Worm (Caenorhabditis elegans): ENCODE results near the gene F43G6.17.

F43G6.17 gene

DNA sequence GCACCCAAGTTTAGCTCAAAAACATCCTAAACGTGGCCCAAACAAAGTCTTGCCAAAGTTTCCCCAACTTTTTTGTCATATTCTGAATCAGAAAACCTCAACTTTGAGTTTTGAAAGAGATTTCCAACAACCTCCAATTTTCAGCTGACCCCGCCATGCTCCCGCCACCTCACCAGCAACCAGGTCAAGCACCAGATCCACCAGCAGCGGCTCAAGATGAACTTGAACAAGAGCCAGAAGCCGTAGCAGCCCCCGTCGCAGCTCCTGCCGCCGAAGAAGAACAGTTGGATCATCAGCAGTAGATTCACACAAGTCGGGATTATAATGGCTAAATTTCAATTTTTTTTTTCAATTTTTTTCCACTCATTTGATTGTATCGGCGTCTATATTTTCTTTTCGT, 8.7 kb downstream of the F43G6.17 start:
- TF ChIP-seq klf-2 (GFP tag; conservative IDR thresholded peaks at IDR 0.05) (no peak), ztf-23 (GFP tag; IDR thresholded peaks at IDR 0.05) (no peak), flt-1 (GFP tag; IDR thresholded peaks at IDR 0.05) (no peak), tab-1 (GFP tag; IDR thresholded peaks at IDR 0.05) (no peak), T22C8.4 (GFP tag; IDR thresholded peaks at IDR 0.05) (no peak), ref-1 (GFP tag; conservative IDR thresholded peaks at IDR 0.05) (no peak)

DNA sequence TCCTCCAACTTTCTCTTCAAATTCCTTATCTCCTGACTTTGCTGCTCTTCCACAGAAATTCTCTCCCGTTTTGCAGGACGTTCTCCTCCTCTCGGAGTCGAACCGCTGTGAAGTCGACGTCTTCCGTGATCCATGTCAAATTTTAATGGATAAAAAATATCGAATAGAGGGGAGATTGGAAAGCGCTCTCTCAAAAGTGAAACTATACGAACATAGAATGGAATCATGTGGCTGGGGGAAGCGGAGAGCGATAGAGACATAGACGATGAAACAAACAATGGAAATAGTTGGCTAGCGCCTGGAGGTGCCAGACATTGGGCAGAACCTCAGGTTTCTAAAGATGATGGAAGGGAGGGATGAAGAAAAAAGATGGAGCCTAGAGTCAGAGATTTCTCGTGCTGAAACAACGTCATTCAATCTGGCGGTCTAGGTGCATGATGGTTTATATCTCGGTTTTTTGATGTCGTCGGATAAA, 11.4 kb downstream of the F43G6.17 start, which contains the start of gene F43G6.8:
Gene F43G6.8, minus strand, starts transcription at position 198 of the 475 bp plus-strand sequence.
- TF ChIP-seq ztf-29 (GFP tag; IDR thresholded peaks at IDR 0.05) (no peak), flt-1 (GFP tag; IDR thresholded peaks at IDR 0.05) (no peak), klf-2 (GFP tag; conservative IDR thresholded peaks at IDR 0.05) (no peak), med-1 (GFP tag; optimal IDR thresholded peaks at IDR 0.05; ENCODE audit: insufficient read depth) (no peak), tab-1 (GFP tag; IDR thresholded peaks at IDR 0.05) (no peak), ztf-23 (GFP tag; IDR thresholded peaks at IDR 0.05) (no peak), cog-1 (tag; optimal IDR thresholded peaks at IDR 0.05) (no peak), ref-1 (GFP tag; conservative IDR thresholded peaks at IDR 0.05) (no peak), T22C8.4 (GFP tag; IDR thresholded peaks at IDR 0.05) (no peak)

DNA sequence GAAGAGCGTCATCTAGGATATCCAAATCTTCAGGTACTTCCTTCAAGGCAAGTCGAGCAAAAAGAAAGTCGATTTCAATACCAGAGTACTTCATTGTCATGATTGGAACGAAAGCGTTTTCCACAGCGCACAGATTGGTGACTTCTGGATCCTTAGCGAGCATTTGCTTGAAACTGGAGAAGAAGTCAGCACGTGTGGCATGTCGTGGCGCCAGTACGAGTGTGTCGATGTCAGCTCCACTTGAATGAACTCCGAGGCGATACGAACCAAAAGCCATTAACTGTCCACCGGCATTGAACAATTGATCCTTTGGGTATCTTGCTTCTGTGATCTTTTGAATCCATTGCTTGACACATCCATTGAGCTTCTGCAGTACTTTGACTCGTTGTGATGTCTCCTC, 13.5 kb downstream of the F43G6.17 start:
- no peak for TF ChIP-seq T22C8.4 (GFP tag; IDR thresholded peaks at IDR 0.05)

DNA sequence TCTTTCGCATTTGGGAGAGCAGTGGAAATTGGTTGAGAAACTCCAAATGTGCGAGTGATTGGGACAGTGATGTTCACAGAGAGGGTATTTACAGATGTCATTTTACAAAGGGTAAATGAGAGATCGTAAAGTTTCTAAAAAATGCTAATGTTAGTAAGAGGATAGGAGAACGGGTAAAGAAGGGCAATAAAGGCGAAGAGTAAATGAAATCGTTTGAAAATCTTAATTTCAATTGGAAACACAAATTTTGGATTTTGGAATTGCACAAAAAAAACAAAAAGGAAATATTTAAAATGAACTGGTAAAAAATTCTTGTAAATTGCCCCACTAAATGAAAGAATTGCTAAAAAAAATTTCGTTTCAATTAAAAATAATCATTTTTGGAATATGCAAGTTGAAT, 13.9 kb downstream of the F43G6.17 start, which contains the start of gene pap-3:
Gene pap-3, minus strand, starts transcription at position 101 of the 400 bp plus-strand sequence.
- TF ChIP-seq tab-1 (GFP tag; IDR thresholded peaks at IDR 0.05) (no peak), ztf-23 (GFP tag; IDR thresholded peaks at IDR 0.05) (no peak)

DNA sequence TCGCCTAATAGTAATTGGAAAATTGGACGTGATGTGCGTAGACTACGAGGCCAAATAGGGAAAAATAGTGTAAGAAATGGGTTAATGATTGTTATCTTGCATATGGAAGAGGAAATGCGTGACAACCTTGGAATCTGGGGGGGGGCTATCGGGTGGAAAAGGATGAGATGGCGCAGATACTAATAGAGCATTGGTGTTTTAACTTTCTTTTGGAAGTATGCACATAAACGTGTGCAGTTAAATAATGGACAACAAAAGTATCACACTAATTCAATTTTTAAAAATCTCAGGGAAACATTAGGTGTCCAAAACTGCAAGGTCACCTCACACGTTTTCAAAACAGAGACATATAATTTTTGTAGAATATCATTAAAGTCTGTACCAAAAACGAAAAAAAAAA, 17.3 kb downstream of the F43G6.17 start, which contains the start of gene Y6D1A.2:
Gene Y6D1A.2, minus strand, starts transcription at position 101 of the 400 bp plus-strand sequence.
- TF ChIP-seq flt-1 (GFP tag; IDR thresholded peaks at IDR 0.05) (no peak), tab-1 (GFP tag; IDR thresholded peaks at IDR 0.05) (no peak), ref-1 (GFP tag; conservative IDR thresholded peaks at IDR 0.05) (no peak), med-1 (GFP tag; optimal IDR thresholded peaks at IDR 0.05; ENCODE audit: insufficient read depth) (no peak), ztf-23 (GFP tag; IDR thresholded peaks at IDR 0.05) (no peak), T22C8.4 (GFP tag; IDR thresholded peaks at IDR 0.05) (no peak), klf-2 (GFP tag; conservative IDR thresholded peaks at IDR 0.05) (no peak), ztf-29 (GFP tag; IDR thresholded peaks at IDR 0.05) (no peak), cog-1 (tag; optimal IDR thresholded peaks at IDR 0.05) (no peak)

DNA sequence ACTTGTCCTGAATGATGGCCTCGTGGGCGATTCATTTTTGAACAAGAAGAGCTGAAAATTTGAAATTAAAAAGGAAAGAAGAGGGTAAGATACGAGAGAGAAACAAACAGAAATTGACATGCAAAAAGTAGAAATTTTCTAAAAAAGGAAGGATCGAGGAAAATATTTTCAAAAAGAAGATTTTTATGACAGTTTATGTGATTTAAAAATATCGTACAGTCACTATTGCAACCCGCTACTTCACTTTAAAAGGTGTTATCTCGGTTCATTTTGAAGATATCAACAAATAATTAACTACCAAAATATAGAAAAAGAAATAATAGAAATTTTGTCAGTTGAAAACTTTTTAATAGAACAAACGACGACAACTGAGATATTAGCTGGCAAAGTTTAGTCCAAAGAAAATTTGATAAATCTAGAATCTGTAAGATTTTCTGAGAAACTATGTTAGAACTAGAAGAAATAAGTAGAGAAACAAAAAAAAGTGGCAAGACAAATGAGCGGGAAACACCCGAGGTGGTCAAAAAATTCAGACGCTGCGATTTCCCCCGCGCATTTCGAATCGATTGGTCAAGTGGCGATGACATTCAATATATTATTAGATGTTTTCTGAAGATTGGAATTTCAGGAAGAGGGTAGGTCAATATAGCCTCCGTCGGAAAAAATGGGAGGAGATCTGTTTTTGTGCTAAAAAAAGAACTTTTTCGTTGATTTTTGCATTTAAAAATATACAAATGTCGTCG, 21.2 kb downstream of the F43G6.17 start, which contains the start of gene Y6D1A.1:
Gene Y6D1A.1, minus strand, starts transcription at position 51 of the 743 bp plus-strand sequence.
- no peak for TF ChIP-seq cog-1 (tag; optimal IDR thresholded peaks at IDR 0.05)
- TF ChIP-seq ref-1 (GFP tag; conservative IDR thresholded peaks at IDR 0.05), result no peak
- TF ChIP-seq T22C8.4 (GFP tag; IDR thresholded peaks at IDR 0.05), result no peak
- no peak for TF ChIP-seq ztf-29 (GFP tag; IDR thresholded peaks at IDR 0.05)
- no peak for TF ChIP-seq tab-1 (GFP tag; IDR thresholded peaks at IDR 0.05)
- no peak for TF ChIP-seq med-1 (GFP tag; optimal IDR thresholded peaks at IDR 0.05; ENCODE audit: insufficient read depth)
- TF ChIP-seq flt-1 (GFP tag; IDR thresholded peaks at IDR 0.05), result no peak
- no peak for TF ChIP-seq ztf-23 (GFP tag; IDR thresholded peaks at IDR 0.05)
- TF ChIP-seq klf-2 (GFP tag; conservative IDR thresholded peaks at IDR 0.05), result no peak

- TF ChIP-seq flt-1 (GFP tag; IDR thresholded peaks at IDR 0.05), result 0 out of 2 replicates have a peak, but pooled peaks have one; percentile 53
- TF ChIP-seq tab-1 (GFP tag; IDR thresholded peaks at IDR 0.05), result 0 out of 2 replicates have a peak, but pooled peaks have one; percentile 59
- 0 out of 2 replicates have a peak, but pooled peaks have one; percentile 35 for TF ChIP-seq ztf-23 (GFP tag; IDR thresholded peaks at IDR 0.05)
Measured at ce11 chrII:11824673-11825072, 22.1 kb downstream of the F43G6.17 start.

DNA sequence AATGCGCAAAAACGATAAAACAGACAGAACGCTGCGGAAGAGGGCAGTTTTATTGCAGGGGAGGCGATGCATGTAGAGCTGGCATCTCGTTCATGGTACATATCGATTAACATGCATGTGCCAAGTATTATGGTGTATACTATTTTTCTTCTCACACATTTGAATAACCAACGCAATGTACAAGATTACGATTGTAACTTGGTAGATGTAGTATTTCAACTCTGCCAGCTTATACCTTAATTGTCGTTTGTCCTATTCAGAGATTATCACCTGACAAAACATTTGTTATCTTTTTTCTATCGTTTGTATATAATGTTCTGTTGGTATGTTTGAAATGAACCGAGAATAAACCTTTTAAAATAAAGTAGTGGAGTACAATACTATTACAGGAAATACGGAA, 27.4 kb downstream of the F43G6.17 start, which contains the start of gene pes-5:
Gene pes-5, minus strand, starts transcription at position 101 of the 400 bp plus-strand sequence.
- TF ChIP-seq ztf-23 (GFP tag; IDR thresholded peaks at IDR 0.05), result no peak
- TF ChIP-seq ref-1 (GFP tag; conservative IDR thresholded peaks at IDR 0.05), result no peak
- no peak for TF ChIP-seq T22C8.4 (GFP tag; IDR thresholded peaks at IDR 0.05)
- TF ChIP-seq cog-1 (tag; optimal IDR thresholded peaks at IDR 0.05), result no peak
- no peak for TF ChIP-seq klf-2 (GFP tag; conservative IDR thresholded peaks at IDR 0.05)
- TF ChIP-seq tab-1 (GFP tag; IDR thresholded peaks at IDR 0.05), result no peak
- TF ChIP-seq med-1 (GFP tag; optimal IDR thresholded peaks at IDR 0.05; ENCODE audit: insufficient read depth), result no peak
- TF ChIP-seq ztf-29 (GFP tag; IDR thresholded peaks at IDR 0.05), result no peak
- TF ChIP-seq flt-1 (GFP tag; IDR thresholded peaks at IDR 0.05), result no peak

- TF ChIP-seq tab-1 (GFP tag; IDR thresholded peaks at IDR 0.05) (no peak), ztf-23 (GFP tag; IDR thresholded peaks at IDR 0.05) (no peak), ref-1 (GFP tag; conservative IDR thresholded peaks at IDR 0.05) (no peak), ztf-29 (GFP tag; IDR thresholded peaks at IDR 0.05) (no peak), cog-1 (tag; optimal IDR thresholded peaks at IDR 0.05) (no peak), med-1 (GFP tag; optimal IDR thresholded peaks at IDR 0.05; ENCODE audit: insufficient read depth) (no peak), T22C8.4 (GFP tag; IDR thresholded peaks at IDR 0.05) (no peak), flt-1 (GFP tag; IDR thresholded peaks at IDR 0.05) (no peak), klf-2 (GFP tag; conservative IDR thresholded peaks at IDR 0.05) (no peak)
Measured at ce11 chrII:11830601-11831000, 28.1 kb downstream of the F43G6.17 start.

DNA sequence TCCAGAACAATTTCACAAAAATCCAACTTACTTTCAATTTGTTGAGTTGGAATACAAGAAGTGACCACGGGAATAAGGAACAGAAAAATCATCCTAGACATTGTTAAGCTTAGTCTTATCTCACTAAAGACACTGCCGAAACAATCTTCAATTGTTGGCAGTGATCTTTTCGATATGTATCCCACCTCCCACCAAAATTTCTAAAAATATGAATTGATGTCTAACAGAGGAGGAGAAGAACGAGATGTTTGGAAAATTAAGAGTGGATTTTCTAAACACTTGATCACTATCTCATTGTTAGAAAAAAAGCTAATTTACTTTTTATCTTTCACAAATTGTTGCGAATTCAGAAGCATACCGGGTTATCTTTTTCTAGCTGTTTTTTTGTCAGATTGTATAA, 29.9 kb downstream of the F43G6.17 start, which contains the start of gene clec-144:
Gene clec-144, minus strand, starts transcription at position 101 of the 400 bp plus-strand sequence.
- TF ChIP-seq flt-1 (GFP tag; IDR thresholded peaks at IDR 0.05) (no peak), klf-2 (GFP tag; conservative IDR thresholded peaks at IDR 0.05) (no peak), tab-1 (GFP tag; IDR thresholded peaks at IDR 0.05) (no peak), T22C8.4 (GFP tag; IDR thresholded peaks at IDR 0.05) (no peak), ref-1 (GFP tag; conservative IDR thresholded peaks at IDR 0.05) (no peak), ztf-29 (GFP tag; IDR thresholded peaks at IDR 0.05) (no peak), med-1 (GFP tag; optimal IDR thresholded peaks at IDR 0.05; ENCODE audit: insufficient read depth) (no peak), ztf-23 (GFP tag; IDR thresholded peaks at IDR 0.05) (no peak), cog-1 (tag; optimal IDR thresholded peaks at IDR 0.05) (no peak)
